Fruit fly (Drosophila melanogaster): ENCODE results near the gene IntS11.

The IntS11 gene

DNA sequence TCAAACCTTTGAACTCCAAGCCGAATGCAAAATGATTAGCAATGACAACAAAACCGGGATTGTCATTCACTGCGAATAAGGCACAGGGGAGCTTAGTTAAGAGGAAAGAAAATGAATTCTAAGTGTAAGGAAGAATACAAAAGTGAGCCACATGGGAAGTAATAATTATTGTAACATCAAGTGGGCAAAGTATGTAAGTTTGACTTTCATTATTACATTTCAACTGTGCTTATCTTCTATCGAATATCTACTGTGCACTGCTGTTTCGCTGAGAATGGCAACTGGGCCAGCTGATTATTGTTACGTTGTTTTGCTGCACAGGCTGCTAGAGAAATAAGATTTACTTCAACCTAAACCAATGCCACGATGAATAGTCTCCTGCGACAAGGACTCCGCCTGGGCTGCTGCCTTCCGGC lies 8.5 kb upstream of the IntS11 start, which contains the start of the genes CG7601 and CIA30 (continued):
- no peak for TF ChIP-seq Trl (optimal IDR thresholded peaks at IDR 0.05)
- peak; percentile 99 for TF ChIP-seq Trl (GFP tag; optimal IDR thresholded peaks at IDR 0.05)
- TF ChIP-seq Usf (GFP tag; optimal IDR thresholded peaks at IDR 0.05) = peak; percentile 93
- TF ChIP-seq CG14014 (GFP tag; IDR thresholded peaks at IDR 0.05) = peak; percentile 100
- peak; percentile 6 for TF ChIP-seq Sin3A (optimal IDR thresholded peaks at IDR 0.05)
- TF ChIP-seq danr (GFP tag; IDR thresholded peaks at IDR 0.05) = peak; percentile 100
- TF ChIP-seq Drgx (GFP tag; IDR thresholded peaks at IDR 0.05) = peak; percentile 100
- TF ChIP-seq abd-A (tag; optimal IDR thresholded peaks at IDR 0.05) = no peak
- TF ChIP-seq CG17802 (tag; optimal IDR thresholded peaks at IDR 0.05) = peak; percentile 91
- TF ChIP-seq CG13287 (GFP tag; IDR thresholded peaks at IDR 0.05; ENCODE audit: partially characterized antibody) = peak; percentile 65
- TF ChIP-seq Dek (tag; optimal IDR thresholded peaks at IDR 0.05) = peak; percentile 98
- no peak for TF ChIP-seq cad (GFP tag; optimal IDR thresholded peaks at IDR 0.05)
- peak; percentile 99 for TF ChIP-seq bab2 (GFP tag; optimal IDR thresholded peaks at IDR 0.05)
- TF ChIP-seq CG15011 (GFP tag; optimal IDR thresholded peaks at IDR 0.05) = peak; percentile 94
- peak; percentile 100 for TF ChIP-seq CG11085 (GFP tag; IDR thresholded peaks at IDR 0.05)
- peak; percentile 98 for TF ChIP-seq CG18764 (GFP tag; optimal IDR thresholded peaks at IDR 0.05)
- peak; percentile 98 for TF ChIP-seq CG13424 (tag; optimal IDR thresholded peaks at IDR 0.05)
- TF ChIP-seq Max (GFP tag; optimal IDR thresholded peaks at IDR 0.05) = peak; percentile 99
- TF ChIP-seq Dll (GFP tag; IDR thresholded peaks at IDR 0.05; ENCODE audit: partially characterized antibody) = peak; percentile 52; the same call in 2 of the 4 replicates
- no peak for TF ChIP-seq lov (optimal IDR thresholded peaks at IDR 0.05)
- peak; percentile 100 for TF ChIP-seq lov (GFP tag; IDR thresholded peaks at IDR 0.05)
- peak; percentile 95 for TF ChIP-seq oc (tag; optimal IDR thresholded peaks at IDR 0.05)
- TF ChIP-seq Dref (GFP tag; IDR thresholded peaks at IDR 0.05) = peak; percentile 61
- TF ChIP-seq jumu (GFP tag; optimal IDR thresholded peaks at IDR 0.05) = peak; percentile 99
- TF ChIP-seq ac (GFP tag; optimal IDR thresholded peaks at IDR 0.05) = peak; percentile 78
- peak; percentile 98 for TF ChIP-seq CG18599 (GFP tag; optimal IDR thresholded peaks at IDR 0.05)
- no peak for TF ChIP-seq vnd (GFP tag; IDR thresholded peaks at IDR 0.05; ENCODE audit: partially characterized antibody)
- peak; percentile 95 for TF ChIP-seq dmrt11E (tag; optimal IDR thresholded peaks at IDR 0.05)
- peak; percentile 98 for TF ChIP-seq kay (GFP tag; optimal IDR thresholded peaks at IDR 0.05)
- TF ChIP-seq ssp (GFP tag; IDR thresholded peaks at IDR 0.05) = peak; percentile 98
- peak; percentile 97 for TF ChIP-seq emc (GFP tag; optimal IDR thresholded peaks at IDR 0.05)
- no peak for TF ChIP-seq cg (GFP tag; optimal IDR thresholded peaks at IDR 0.05)
- peak; percentile 100 for TF ChIP-seq CG14050 (GFP tag; IDR thresholded peaks at IDR 0.05)
- TF ChIP-seq en (GFP tag; optimal IDR thresholded peaks at IDR 0.05) = peak; percentile 98
- peak; percentile 99 for TF ChIP-seq repo (GFP tag; optimal IDR thresholded peaks at IDR 0.05)
- peak; percentile 98 for TF ChIP-seq CG13894 (tag; optimal IDR thresholded peaks at IDR 0.05)
- no peak for TF ChIP-seq zen2 (GFP tag; IDR thresholded peaks at IDR 0.05; ENCODE audit: partially characterized antibody)
- TF ChIP-seq CG17912 (GFP tag; optimal IDR thresholded peaks at IDR 0.05) = peak; percentile 87
- TF ChIP-seq Ssrp (tag; optimal IDR thresholded peaks at IDR 0.05) = peak; percentile 96
- TF ChIP-seq CG6791 (GFP tag; IDR thresholded peaks at IDR 0.05; ENCODE audit: partially characterized antibody) = no peak
- TF ChIP-seq ab (GFP tag; optimal IDR thresholded peaks at IDR 0.05) = peak; percentile 98
- TF ChIP-seq sob (GFP tag; IDR thresholded peaks at IDR 0.05) = peak; percentile 100
- TF ChIP-seq nerfin-2 (GFP tag; IDR thresholded peaks at IDR 0.05; ENCODE audit: partially characterized antibody) = no peak
- peak; percentile 97 for TF ChIP-seq CG11504 (tag; optimal IDR thresholded peaks at IDR 0.05)
- peak; percentile 82 for TF ChIP-seq Sry-δ (GFP tag; optimal IDR thresholded peaks at IDR 0.05)
- peak; percentile 85 for TF ChIP-seq Dip2 (GFP tag; IDR thresholded peaks at IDR 0.05)
- peak; percentile 98 for TF ChIP-seq Dad (GFP tag; optimal IDR thresholded peaks at IDR 0.05)
- peak; percentile 99 for TF ChIP-seq CG32767 (GFP tag; IDR thresholded peaks at IDR 0.05)
- TF ChIP-seq NK7.1 (GFP tag; optimal IDR thresholded peaks at IDR 0.05) = peak; percentile 98
- no peak for TF ChIP-seq Opbp (GFP tag; IDR thresholded peaks at IDR 0.05; ENCODE audit: partially characterized antibody)
- TF ChIP-seq Mad (GFP tag; optimal IDR thresholded peaks at IDR 0.05) = peak; percentile 97
- peak; percentile 100 for TF ChIP-seq ci (GFP tag; IDR thresholded peaks at IDR 0.05)

Measured in whole organism, embryonic.